Worm (Caenorhabditis elegans): ENCODE results near the gene cdh-12.

ce11 chrIII:1173331-1173730, 21.5 kb downstream of the cdh-12 start:
- TF ChIP-seq unc-130 (GFP tag; optimal IDR thresholded peaks at IDR 0.05) (no peak), dpl-1 (GFP tag; optimal IDR thresholded peaks at IDR 0.05) (no peak), madf-8 (GFP tag; conservative IDR thresholded peaks at IDR 0.05) (no peak), ztf-18 (tag; optimal IDR thresholded peaks at IDR 0.05) (no peak), ceh-40 (GFP tag; IDR thresholded peaks at IDR 0.05) (no peak), tbx-9 (tag; optimal IDR thresholded peaks at IDR 0.05; ENCODE audit: borderline replicate concordance) (no peak), snpc-4 (GFP tag; optimal IDR thresholded peaks at IDR 0.05) (no peak), snpc-4 (tag; optimal IDR thresholded peaks at IDR 0.05) (no peak), xnd-1 (tag; optimal IDR thresholded peaks at IDR 0.05) (no peak), cebp-2 (GFP tag; IDR thresholded peaks at IDR 0.05) (no peak), unc-62 (GFP tag; optimal IDR thresholded peaks at IDR 0.05) (no peak), pha-4 (tag; optimal IDR thresholded peaks at IDR 0.05) (no peak), athp-1 (tag; optimal IDR thresholded peaks at IDR 0.05) (no peak), Y79H2A.3 (GFP tag; conservative IDR thresholded peaks at IDR 0.05) (no peak)
